Worm (Caenorhabditis elegans) whole organism, late embryonic: ENCODE results near the gene dod-24.
A peak's percentile ranks its signal among the peaks of the same experiment; 100 is the strongest.

Source experiments
- C08G9.2 ChIP-seq: sonication (generic microtip); optimal IDR thresholded peaks from 2 replicates; lab custom pipeline; 2016; ENCODE audit warnings: mild to moderate bottlenecking, missing genetic modification characterization, moderate library complexity, missing compliant biosample characterization
- T23F11.4 ChIP-seq: fragments of 200-800 bp; sonication (Bioruptor generic); optimal IDR thresholded peaks from 2 replicates; lab custom pipeline; 2018; ENCODE audit warnings: mild to moderate bottlenecking, missing genetic modification characterization, missing compliant biosample characterization
- ama-1 ChIP-seq: fragments of 150-350 bp; optimal IDR thresholded peaks from 2 replicates; lab custom pipeline; 2014
- ceh-34 ChIP-seq: sonication (generic microtip); optimal IDR thresholded peaks from 2 replicates; lab custom pipeline; 2016; ENCODE audit warnings: mild to moderate bottlenecking, missing genetic modification characterization, missing compliant biosample characterization
- elt-2 ChIP-seq: sonication (generic microtip); optimal IDR thresholded peaks from 2 replicates; lab custom pipeline; 2016; ENCODE audit warnings: missing genetic modification reagents, missing genetic modification characterization, missing compliant biosample characterization
- hlh-30 ChIP-seq: sonication (generic microtip); optimal IDR thresholded peaks from 2 replicates; lab custom pipeline; 2017; ENCODE audit warnings: antibody characterized with exemption, missing genetic modification characterization, missing compliant biosample characterization; ENCODE audit not compliant: insufficient read depth
- lin-11 ChIP-seq: fragments of 200-800 bp; sonication (Bioruptor generic); optimal IDR thresholded peaks from 2 replicates; lab custom pipeline; 2018; ENCODE audit warnings: mild to moderate bottlenecking, missing genetic modification characterization, missing compliant biosample characterization
- odd-2 ChIP-seq: sonication (generic microtip); optimal IDR thresholded peaks from 2 replicates; lab custom pipeline; 2017; ENCODE audit warnings: antibody characterized with exemption, mild to moderate bottlenecking, missing genetic modification characterization, missing compliant biosample characterization
- pat-9 ChIP-seq: fragments of 200-800 bp; sonication (Bioruptor generic); optimal IDR thresholded peaks from 2 replicates; lab custom pipeline; 2018; ENCODE audit warnings: mild to moderate bottlenecking, missing genetic modification characterization, moderate library complexity, missing compliant biosample characterization
- pros-1 ChIP-seq: fragments of 150-350 bp; optimal IDR thresholded peaks from 2 replicates; lab custom pipeline; 2014; ENCODE audit warnings: missing biosample characterization, missing genetic modification reagents, missing genetic modification characterization

ce11 chrIV:12890445-12890844 is 50.7 kb downstream of the dod-24 start, which contains the start of gene K08D8.6:
- no peak for TF ChIP-seq pat-9 (tag; lab: Kevin White, UChicago)
- no peak for TF ChIP-seq pros-1
- TF ChIP-seq lin-11 (tag; lab: Kevin White, UChicago): no peak
- no peak for TF ChIP-seq hlh-30
- no peak for TF ChIP-seq T23F11.4 (GFP tag; lab: Kevin White, UChicago)
- TF ChIP-seq ama-1: no peak
- TF ChIP-seq C08G9.2 (tag; lab: Kevin White, UChicago): no peak
- peak; percentile 4 for TF ChIP-seq elt-2 (tag; lab: Kevin White, UChicago)
- TF ChIP-seq odd-2 (tag; lab: Kevin White, UChicago): no peak
- no peak for TF ChIP-seq ceh-34 (tag; lab: Kevin White, UChicago)
